Worm (Caenorhabditis elegans): Measurements from ENCODE around the gene Y53C12A.10.

Gene Y53C12A.10

ce11 chrII:9679842-9680241, 24.8 kb downstream of the Y53C12A.10 start:
- peak; percentile 34 for TF ChIP-seq C34F6.9 (tag; optimal IDR thresholded peaks at IDR 0.05)
- no peak for TF ChIP-seq sem-4 (tag; optimal IDR thresholded peaks at IDR 0.05)
- TF ChIP-seq unc-55 (GFP tag; optimal IDR thresholded peaks at IDR 0.05) = peak; percentile 65
- TF ChIP-seq egl-27 (tag; optimal IDR thresholded peaks at IDR 0.05) = no peak
- TF ChIP-seq crh-2 (tag; optimal IDR thresholded peaks at IDR 0.05) = no peak

DNA sequence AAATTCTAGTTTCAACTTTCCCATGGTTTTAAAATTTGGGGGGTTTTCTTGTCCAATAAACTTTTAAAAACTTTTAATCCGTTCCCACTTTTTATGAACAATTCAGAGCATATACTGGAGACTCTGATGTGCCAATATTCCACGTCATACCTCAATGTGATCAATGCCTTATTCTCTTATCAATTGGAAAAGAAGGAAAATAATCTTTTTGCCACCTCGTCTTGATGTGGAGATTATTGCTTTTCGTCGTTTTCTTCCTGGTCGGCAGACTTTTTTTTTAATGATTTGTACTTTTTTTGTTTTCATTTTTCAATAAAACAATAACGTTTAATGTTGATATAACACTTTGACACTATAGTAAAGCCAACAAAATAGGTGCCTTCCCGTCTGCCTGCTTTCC, 27.2 kb downstream of the Y53C12A.10 start:
- TF ChIP-seq fos-1 (tag; optimal IDR thresholded peaks at IDR 0.05) = peak; percentile 40
- peak; percentile 50 for TF ChIP-seq crh-2 (tag; optimal IDR thresholded peaks at IDR 0.05)
- TF ChIP-seq nhr-25 (tag; optimal IDR thresholded peaks at IDR 0.05) = no peak

DNA sequence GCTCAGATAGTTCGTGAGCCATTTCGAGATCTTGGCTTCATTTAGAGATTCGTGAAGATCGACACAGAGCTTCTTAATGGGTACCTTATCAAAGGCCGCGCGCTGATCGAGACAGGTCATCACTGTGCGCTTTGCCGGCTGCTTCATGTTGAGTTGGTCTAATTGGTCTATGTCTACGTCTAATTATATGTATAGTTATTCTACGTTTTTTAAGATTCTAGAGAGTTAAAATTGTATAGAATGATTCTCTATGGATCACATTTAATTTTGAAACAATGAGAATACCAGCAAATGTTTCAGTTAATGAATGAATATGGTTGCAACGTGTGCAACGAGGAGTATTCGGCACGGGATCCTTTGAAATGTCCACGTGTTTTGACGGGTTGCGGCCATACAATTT, 30.0 kb downstream of the Y53C12A.10 start, which contains the start of gene arc-1:
TSS of gene arc-1 (plus strand) at position 301 of the 400 bp plus-strand sequence.
- TF ChIP-seq lin-13 (GFP tag; optimal IDR thresholded peaks at IDR 0.05) (no peak), ztf-11 (tag; optimal IDR thresholded peaks at IDR 0.05) (no peak), snpc-4 (tag; optimal IDR thresholded peaks at IDR 0.05) (no peak), peb-1 (tag; optimal IDR thresholded peaks at IDR 0.05) (no peak), blmp-1 (tag; optimal IDR thresholded peaks at IDR 0.05; ENCODE audit: insufficient read depth) (no peak), mbf-1 (tag; optimal IDR thresholded peaks at IDR 0.05) (no peak)

ce11 chrII:9671308-9671707, 33.3 kb downstream of the Y53C12A.10 start, which contains the start of gene ZK1320.7:
Gene ZK1320.7, plus strand, starts transcription at chrII:9671608.
- TF ChIP-seq nhr-12 (tag; optimal IDR thresholded peaks at IDR 0.05) (no peak), mdl-1 (tag; optimal IDR thresholded peaks at IDR 0.05) (no peak), ZK546.5 (tag; optimal IDR thresholded peaks at IDR 0.05) (no peak), gmeb-1 (tag; optimal IDR thresholded peaks at IDR 0.05) (no peak), ceh-82 (tag; optimal IDR thresholded peaks at IDR 0.05) (no peak), lin-39 (tag; optimal IDR thresholded peaks at IDR 0.05) (no peak), unc-62 (GFP tag; optimal IDR thresholded peaks at IDR 0.05) (no peak), ceh-16 (tag; optimal IDR thresholded peaks at IDR 0.05) (no peak), unc-39 (tag; optimal IDR thresholded peaks at IDR 0.05) (no peak), nhr-21 (tag; optimal IDR thresholded peaks at IDR 0.05) (no peak), blmp-1 (tag; optimal IDR thresholded peaks at IDR 0.05; ENCODE audit: insufficient read depth) (no peak), fos-1 (tag; optimal IDR thresholded peaks at IDR 0.05) (no peak), nhr-25 (tag; optimal IDR thresholded peaks at IDR 0.05) (no peak)

DNA sequence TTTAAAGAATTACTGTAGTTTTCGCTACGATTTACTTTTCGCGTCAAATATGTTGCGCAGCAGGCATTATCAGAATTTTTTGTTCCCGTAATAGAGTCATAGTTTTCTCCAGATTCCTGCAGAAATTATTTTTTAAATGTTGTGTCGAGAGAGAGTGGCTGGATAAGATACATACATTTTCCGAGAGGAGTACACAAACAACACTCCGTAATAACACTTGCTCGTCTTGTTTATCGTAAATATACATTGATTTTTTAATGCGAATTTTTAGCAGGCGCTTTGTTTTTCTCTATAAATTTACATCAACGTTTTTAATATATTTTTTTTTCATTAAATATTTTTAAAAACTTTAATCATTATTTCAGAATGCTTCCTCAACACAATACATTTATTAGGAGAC, 35.7 kb downstream of the Y53C12A.10 start, which contains the start of gene taf-8:
TSS of gene taf-8 (plus strand) at position 360 of the 400 bp plus-strand sequence.
- peak; percentile 83 for TF ChIP-seq unc-55 (GFP tag; optimal IDR thresholded peaks at IDR 0.05)
- TF ChIP-seq lin-13 (GFP tag; optimal IDR thresholded peaks at IDR 0.05) = peak; percentile 38
- TF ChIP-seq F13H6.1 (tag; optimal IDR thresholded peaks at IDR 0.05) = no peak
- no peak for TF ChIP-seq elt-3 (tag; optimal IDR thresholded peaks at IDR 0.05)
- no peak for TF ChIP-seq unc-62 (GFP tag; optimal IDR thresholded peaks at IDR 0.05)
- peak; percentile 7 for TF ChIP-seq mab-5 (tag; optimal IDR thresholded peaks at IDR 0.05)
- no peak for TF ChIP-seq snpc-4 (tag; optimal IDR thresholded peaks at IDR 0.05)
- TF ChIP-seq sma-3 (GFP tag; optimal IDR thresholded peaks at IDR 0.05) = peak; percentile 32
- no peak for TF ChIP-seq nhr-11 (tag; optimal IDR thresholded peaks at IDR 0.05)
- no peak for TF ChIP-seq egl-27 (tag; optimal IDR thresholded peaks at IDR 0.05)
- TF ChIP-seq unc-39 (tag; optimal IDR thresholded peaks at IDR 0.05) = no peak
- no peak for TF ChIP-seq aly-2 (tag; optimal IDR thresholded peaks at IDR 0.05)
- no peak for TF ChIP-seq sem-4 (tag; optimal IDR thresholded peaks at IDR 0.05)
- no peak for TF ChIP-seq ceh-82 (tag; optimal IDR thresholded peaks at IDR 0.05)
- peak; percentile 49 for TF ChIP-seq sma-9 (GFP tag; optimal IDR thresholded peaks at IDR 0.05)
- TF ChIP-seq sma-9 (tag; optimal IDR thresholded peaks at IDR 0.05) = no peak
- TF ChIP-seq skn-1 (tag; optimal IDR thresholded peaks at IDR 0.05) = no peak
- no peak for TF ChIP-seq ztf-1 (GFP tag; conservative IDR thresholded peaks at IDR 0.05)
- TF ChIP-seq lin-39 (tag; optimal IDR thresholded peaks at IDR 0.05) = no peak
- no peak for TF ChIP-seq nhr-23 (tag; optimal IDR thresholded peaks at IDR 0.05)
- no peak for TF ChIP-seq peb-1 (tag; optimal IDR thresholded peaks at IDR 0.05)
- no peak for TF ChIP-seq nhr-10 (tag; optimal IDR thresholded peaks at IDR 0.05)
- TF ChIP-seq ceh-16 (tag; optimal IDR thresholded peaks at IDR 0.05) = no peak
- TF ChIP-seq nhr-21 (tag; optimal IDR thresholded peaks at IDR 0.05) = peak; percentile 26
- no peak for TF ChIP-seq nhr-6 (tag; optimal IDR thresholded peaks at IDR 0.05)
- no peak for TF ChIP-seq blmp-1 (tag; optimal IDR thresholded peaks at IDR 0.05; ENCODE audit: insufficient read depth)
- TF ChIP-seq elt-1 (tag; optimal IDR thresholded peaks at IDR 0.05) = no peak
- no peak for TF ChIP-seq dmd-4 (tag; optimal IDR thresholded peaks at IDR 0.05)
- no peak for TF ChIP-seq mdl-1 (tag; optimal IDR thresholded peaks at IDR 0.05)
- TF ChIP-seq alr-1 (tag; optimal IDR thresholded peaks at IDR 0.05) = no peak
- no peak for TF ChIP-seq zag-1 (tag; optimal IDR thresholded peaks at IDR 0.05)
- TF ChIP-seq nhr-237 (tag; optimal IDR thresholded peaks at IDR 0.05) = no peak
- no peak for TF ChIP-seq ztf-11 (tag; optimal IDR thresholded peaks at IDR 0.05)
- TF ChIP-seq mbf-1 (tag; optimal IDR thresholded peaks at IDR 0.05) = no peak
- TF ChIP-seq ZK546.5 (tag; optimal IDR thresholded peaks at IDR 0.05) = no peak
- TF ChIP-seq crh-2 (tag; optimal IDR thresholded peaks at IDR 0.05) = peak; percentile 67
- TF ChIP-seq nhr-12 (tag; optimal IDR thresholded peaks at IDR 0.05) = no peak
- no peak for TF ChIP-seq ztf-4 (tag; optimal IDR thresholded peaks at IDR 0.05)
- no peak for TF ChIP-seq ama-1 (optimal IDR thresholded peaks at IDR 0.05)
- peak; percentile 78 for TF ChIP-seq C34F6.9 (tag; optimal IDR thresholded peaks at IDR 0.05)
- TF ChIP-seq nhr-25 (tag; optimal IDR thresholded peaks at IDR 0.05) = no peak
- TF ChIP-seq fos-1 (tag; optimal IDR thresholded peaks at IDR 0.05) = no peak
- TF ChIP-seq gmeb-1 (tag; optimal IDR thresholded peaks at IDR 0.05) = peak; percentile 63
